Worm (Caenorhabditis elegans) whole organism, early embryonic: Measurements from ENCODE around the gene C18B10.6.

ENCODE experiments used
- F13C5.2 ChIP-seq: sonication (generic microtip); optimal IDR thresholded peaks from 2 replicates; lab custom pipeline; 2017; ENCODE audit warnings: mild to moderate bottlenecking, missing genetic modification characterization, inconsistent platforms, missing compliant biosample characterization
- aly-1 ChIP-seq: sonication (generic microtip); optimal IDR thresholded peaks from 2 replicates; lab custom pipeline; 2016; ENCODE audit warnings: missing genetic modification characterization, missing compliant biosample characterization
- ama-1 ChIP-seq: fragments of 150-350 bp; optimal IDR thresholded peaks from 2 replicates; lab custom pipeline; 2014
- ceh-36 ChIP-seq: sonication (generic microtip); optimal IDR thresholded peaks from 2 replicates; lab custom pipeline; 2016; ENCODE audit warnings: missing genetic modification characterization, inconsistent platforms, missing compliant biosample characterization
- flt-1 ChIP-seq: fragments of 200-800 bp; sonication (Bioruptor generic); IDR thresholded peaks from 2 replicates; pipeline ENCODE4 v1.3.6; 2022; ENCODE audit warnings: missing genetic modification characterization, missing compliant biosample characterization
- hmg-4 ChIP-seq: fragments of 200-800 bp; sonication (Bioruptor generic); optimal IDR thresholded peaks from 2 replicates; lab custom pipeline; 2018; ENCODE audit warnings: mild to moderate bottlenecking, missing genetic modification characterization, missing compliant biosample characterization

DNA sequence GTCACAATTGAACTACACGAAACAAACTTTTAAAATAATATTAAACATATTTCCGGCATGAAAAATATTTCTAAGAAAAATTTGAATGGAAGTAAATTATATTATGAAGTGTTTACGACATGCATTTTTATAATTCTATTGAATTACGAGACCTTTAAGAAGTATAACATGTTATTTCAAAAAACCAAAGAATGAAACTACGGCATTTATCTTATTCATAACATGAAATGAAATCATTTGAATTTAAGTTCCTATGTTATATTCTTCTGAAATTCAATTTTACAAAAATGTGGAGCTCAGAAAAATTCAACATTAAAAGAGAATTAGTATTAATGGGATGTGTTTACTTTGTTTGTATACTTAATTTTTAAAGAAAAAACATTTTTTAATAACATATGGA lies 49.8 kb downstream of the C18B10.6 start, which contains the start of gene srw-71:
- TF ChIP-seq aly-1, result no peak
- no peak for TF ChIP-seq ceh-36 (tag; lab: Kevin White, UChicago)
- TF ChIP-seq F13C5.2 (tag; lab: Kevin White, UChicago), result no peak
- TF ChIP-seq ama-1 (lab: Kevin White, UChicago), result no peak
- TF ChIP-seq hmg-4 (GFP tag; lab: Kevin White, UChicago), result no peak
- TF ChIP-seq flt-1 (GFP tag; lab: Robert Waterston, UW), result no peak
